Worm (Caenorhabditis elegans) whole organism, dauer: ENCODE data around the gene F59B1.10.
"Not testable (repeated sequence)": the region's sequence is repeated elsewhere in the genome, so short reads cannot be mapped to it uniquely, and the experiment has no call there.

ENCODE experiments used
- unc-62 ChIP-seq: sonication (generic microtip); optimal IDR thresholded peaks from 2 replicates; lab custom pipeline; 2017; ENCODE audit warnings: missing biosample characterization, missing genetic modification reagents, missing genetic modification characterization

The F59B1.10 gene

ce11 chrV:3605325-3605724, 42.4 kb downstream of the F59B1.10 start, which contains the start of gene T22F3.8:
TSS of gene T22F3.8 (minus strand) at chrV:3605425.
- TF ChIP-seq unc-62, result no peak

ce11 chrV:3600570-3600969, 47.2 kb downstream of the F59B1.10 start, which contains the start of gene T22F3.7:
TSS of gene T22F3.7 (minus strand) at chrV:3600670.
- no peak for TF ChIP-seq unc-62

- TF ChIP-seq unc-62, result not testable (repeated sequence)
Observed at ce11 chrV:3597052-3597451, 50.7 kb downstream of the F59B1.10 start, which contains the start of gene srh-212. TSS of gene srh-212 (minus strand) at chrV:3597152.

- no peak for TF ChIP-seq unc-62
Observed at ce11 chrV:3594936-3595335, 52.8 kb downstream of the F59B1.10 start, which contains the start of gene srh-213. TSS of gene srh-213 (minus strand) at chrV:3595036.
